Fruit fly (Drosophila melanogaster): ENCODE measurements around the gene Uch.

Uch gene

DNA sequence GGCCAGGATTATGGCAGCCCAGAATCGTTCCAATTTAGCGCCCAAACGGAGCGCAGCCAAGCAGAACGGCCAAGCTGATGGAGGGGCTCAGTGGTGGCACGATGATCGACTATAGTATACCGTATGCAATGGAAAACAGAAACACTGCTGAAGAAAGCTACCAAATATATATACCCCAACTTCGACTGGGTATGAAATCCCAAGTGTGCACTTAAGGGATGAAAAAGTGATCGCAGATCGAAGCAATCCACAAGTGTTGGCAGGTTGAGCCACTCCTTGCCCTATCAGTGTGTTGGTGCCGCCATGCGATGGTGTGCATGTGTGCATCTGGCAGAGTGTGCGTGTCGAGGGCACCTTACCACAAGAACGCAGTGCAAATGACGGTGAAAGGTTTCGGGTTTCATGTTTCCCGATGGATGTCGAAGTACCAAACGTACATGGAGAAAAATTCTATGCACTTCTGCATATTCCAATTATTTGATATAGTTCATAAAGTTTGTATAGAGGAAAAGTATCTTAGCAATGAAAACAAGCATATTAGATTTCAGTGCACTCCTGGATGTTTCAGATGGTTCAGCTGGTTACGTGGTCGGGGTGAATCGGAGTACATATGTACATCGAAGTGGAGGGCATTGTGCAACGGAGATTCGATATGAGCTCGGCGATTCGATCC is 31.9 kb downstream of the Uch start (continued):
- TF ChIP-seq sc (optimal IDR thresholded peaks at IDR 0.05) (no peak), sc (GFP tag; optimal IDR thresholded peaks at IDR 0.05) (no peak), amos (GFP tag; IDR thresholded peaks at IDR 0.05; ENCODE audit: partially characterized antibody) (peak; percentile 21; the same call in 1 of the 2 replicates), cwo (GFP tag; optimal IDR thresholded peaks at IDR 0.05) (no peak), inv (GFP tag; IDR thresholded peaks at IDR 0.05; ENCODE audit: partially characterized antibody) (peak; percentile 34; the same call in 1 of the 2 replicates), CG31224 (GFP tag; IDR thresholded peaks at IDR 0.05) (peak; percentile 42; the same call in 1 of the 2 replicates), sima (GFP tag; optimal IDR thresholded peaks at IDR 0.05) (no peak), CG2202 (tag; optimal IDR thresholded peaks at IDR 0.05) (no peak), rib (GFP tag; IDR thresholded peaks at IDR 0.05) (0 out of 2 replicates have a peak, but pooled peaks have one; percentile 28), Ravus (GFP tag; IDR thresholded peaks at IDR 0.05) (no peak), Sry-β (GFP tag; optimal IDR thresholded peaks at IDR 0.05) (no peak), CG1233 (GFP tag; optimal IDR thresholded peaks at IDR 0.05) (no peak), Atf3 (GFP tag; optimal IDR thresholded peaks at IDR 0.05) (no peak), D19B (GFP tag; optimal IDR thresholded peaks at IDR 0.05) (peak; percentile 66), CG3407 (GFP tag; optimal IDR thresholded peaks at IDR 0.05) (no peak), vfl (GFP tag; optimal IDR thresholded peaks at IDR 0.05) (no peak), ato (GFP tag; IDR thresholded peaks at IDR 0.05; ENCODE audit: partially characterized antibody) (0 out of 2 replicates have a peak, but pooled peaks have one; percentile 15), gce (GFP tag; IDR thresholded peaks at IDR 0.05) (no peak), HLH3B (GFP tag; IDR thresholded peaks at IDR 0.05) (no peak), nerfin-2 (GFP tag; IDR thresholded peaks at IDR 0.05; ENCODE audit: partially characterized antibody) (peak; percentile 65), CG18262 (tag; optimal IDR thresholded peaks at IDR 0.05) (no peak), dpn (GFP tag; optimal IDR thresholded peaks at IDR 0.05) (peak in 1 of 2 experiments; percentile 9), HLHmδ (GFP tag; optimal IDR thresholded peaks at IDR 0.05) (peak; percentile 30), az2 (GFP tag; optimal IDR thresholded peaks at IDR 0.05) (no peak), bowl (GFP tag; IDR thresholded peaks at IDR 0.05) (no peak), Side (GFP tag; optimal IDR thresholded peaks at IDR 0.05) (no peak), CG34376 (GFP tag; optimal IDR thresholded peaks at IDR 0.05) (no peak), tin (GFP tag; optimal IDR thresholded peaks at IDR 0.05) (no peak), slou (GFP tag; optimal IDR thresholded peaks at IDR 0.05) (no peak), Hr78 (GFP tag; optimal IDR thresholded peaks at IDR 0.05) (no peak), NFAT (GFP tag; IDR thresholded peaks at IDR 0.05) (no peak), onecut (GFP tag; IDR thresholded peaks at IDR 0.05) (no peak), lilli (GFP tag; optimal IDR thresholded peaks at IDR 0.05) (no peak), CG2875 (GFP tag; optimal IDR thresholded peaks at IDR 0.05) (no peak), D19A (tag; optimal IDR thresholded peaks at IDR 0.05) (no peak), CG10267 (tag; optimal IDR thresholded peaks at IDR 0.05) (no peak), HLH4C (GFP tag; IDR thresholded peaks at IDR 0.05; ENCODE audit: partially characterized antibody) (peak; percentile 63), trh (GFP tag; optimal IDR thresholded peaks at IDR 0.05) (no peak), Lpt (GFP tag; optimal IDR thresholded peaks at IDR 0.05) (no peak), Hey (tag; optimal IDR thresholded peaks at IDR 0.05) (no peak), gcm2 (GFP tag; optimal IDR thresholded peaks at IDR 0.05) (no peak), CG6791 (GFP tag; IDR thresholded peaks at IDR 0.05; ENCODE audit: partially characterized antibody) (peak; percentile 73), CG11398 (GFP tag; optimal IDR thresholded peaks at IDR 0.05) (no peak), Med (GFP tag) (peak; percentile 7), lola (GFP tag; optimal IDR thresholded peaks at IDR 0.05) (no peak), CG14860 (GFP tag; IDR thresholded peaks at IDR 0.05; ENCODE audit: partially characterized antibody) (peak; percentile 66), CG11560 (tag; IDR thresholded peaks at IDR 0.05) (no peak), Sox102F (GFP tag; optimal IDR thresholded peaks at IDR 0.05) (no peak), chinmo (GFP tag; IDR thresholded peaks at IDR 0.05; ENCODE audit: partially characterized antibody) (no peak)
